Worm (Caenorhabditis elegans): ENCODE results near the gene faah-5.
"Not testable (repeated sequence)": the region's sequence is repeated elsewhere in the genome, so short reads cannot be mapped to it uniquely, and the experiment has no call there.

Gene faah-5

ce11 chrIII:11883694-11884093 is 7.5 kb downstream of the faah-5 start, which contains the start of gene fbxb-22:
fbxb-22 (minus strand) TSS chrIII:11883754.
- not testable (repeated sequence) for TF ChIP-seq egl-27, elt-3, nhr-25 (tag; optimal IDR thresholded peaks at IDR 0.05)

- TF ChIP-seq zag-1 (tag; optimal IDR thresholded peaks at IDR 0.05) (no peak), fos-1 (tag; optimal IDR thresholded peaks at IDR 0.05) (peak; percentile 40)
Observed at ce11 chrIII:11881549-11881948, 9.7 kb downstream of the faah-5 start.

- TF ChIP-seq mdl-1 (tag; optimal IDR thresholded peaks at IDR 0.05) = no peak
- no peak for TF ChIP-seq ceh-82 (tag; optimal IDR thresholded peaks at IDR 0.05)
- TF ChIP-seq unc-55 (GFP tag; optimal IDR thresholded peaks at IDR 0.05) = no peak
- TF ChIP-seq fos-1 (tag; optimal IDR thresholded peaks at IDR 0.05) = peak; percentile 18
- TF ChIP-seq skn-1 (tag; optimal IDR thresholded peaks at IDR 0.05) = no peak
- TF ChIP-seq ama-1 (optimal IDR thresholded peaks at IDR 0.05) = no peak
- TF ChIP-seq lin-13 (GFP tag; optimal IDR thresholded peaks at IDR 0.05) = no peak
- peak; percentile 20 for TF ChIP-seq crh-2 (tag; optimal IDR thresholded peaks at IDR 0.05)
Observed at ce11 chrIII:11878751-11879150, 12.5 kb downstream of the faah-5 start, which contains the start of gene Y56A3A.6. Y56A3A.6 (minus strand) TSS chrIII:11878803.

- TF ChIP-seq Y55F3AM.14 (GFP tag; optimal IDR thresholded peaks at IDR 0.05) = no peak
- TF ChIP-seq elt-3 (tag; optimal IDR thresholded peaks at IDR 0.05) = no peak
- TF ChIP-seq ama-1 (optimal IDR thresholded peaks at IDR 0.05) = no peak
- no peak for TF ChIP-seq R02D3.7 (tag; optimal IDR thresholded peaks at IDR 0.05)
- TF ChIP-seq skn-1 (tag; optimal IDR thresholded peaks at IDR 0.05) = no peak
- no peak for TF ChIP-seq unc-39 (tag; optimal IDR thresholded peaks at IDR 0.05)
- no peak for TF ChIP-seq lin-13 (GFP tag; optimal IDR thresholded peaks at IDR 0.05)
- no peak for TF ChIP-seq unc-62 (GFP tag; optimal IDR thresholded peaks at IDR 0.05)
- no peak for TF ChIP-seq ztf-4 (tag; optimal IDR thresholded peaks at IDR 0.05)
- TF ChIP-seq sma-9 (GFP tag; optimal IDR thresholded peaks at IDR 0.05) = no peak
- TF ChIP-seq sma-9 (tag; optimal IDR thresholded peaks at IDR 0.05) = no peak
- TF ChIP-seq ztf-1 (GFP tag; conservative IDR thresholded peaks at IDR 0.05) = no peak
- TF ChIP-seq unc-55 (GFP tag; optimal IDR thresholded peaks at IDR 0.05) = no peak
- TF ChIP-seq lsy-2 (tag; optimal IDR thresholded peaks at IDR 0.05) = no peak
- TF ChIP-seq F13H6.1 (tag; optimal IDR thresholded peaks at IDR 0.05) = no peak
- no peak for TF ChIP-seq sem-4 (tag; optimal IDR thresholded peaks at IDR 0.05)
Observed at ce11 chrIII:11876130-11876529, 15.1 kb downstream of the faah-5 start.

- TF ChIP-seq lin-39 (tag; optimal IDR thresholded peaks at IDR 0.05) (no peak), lin-11 (tag; optimal IDR thresholded peaks at IDR 0.05) (no peak), C34F6.9 (tag; optimal IDR thresholded peaks at IDR 0.05) (no peak), peb-1 (tag; optimal IDR thresholded peaks at IDR 0.05) (no peak)
Observed at ce11 chrIII:11874242-11874641, 17.0 kb downstream of the faah-5 start.

- no peak for TF ChIP-seq mbf-1 (tag; optimal IDR thresholded peaks at IDR 0.05)
- no peak for TF ChIP-seq nhr-23 (tag; optimal IDR thresholded peaks at IDR 0.05)
Observed at ce11 chrIII:11871617-11872016, 19.6 kb downstream of the faah-5 start.

ce11 chrIII:11870009-11870408 is 21.2 kb downstream of the faah-5 start:
- TF ChIP-seq lsy-2 (tag; optimal IDR thresholded peaks at IDR 0.05) = peak; percentile 63 to 91
- peak; percentile 29 for TF ChIP-seq nhr-6 (tag; optimal IDR thresholded peaks at IDR 0.05)
- peak; percentile 77 for TF ChIP-seq egl-27 (tag; optimal IDR thresholded peaks at IDR 0.05)
- peak; percentile 83 for TF ChIP-seq fos-1 (tag; optimal IDR thresholded peaks at IDR 0.05)
- TF ChIP-seq mab-5 (tag; optimal IDR thresholded peaks at IDR 0.05) = peak; percentile 62
- peak; percentile 67 for TF ChIP-seq zag-1 (tag; optimal IDR thresholded peaks at IDR 0.05)
- TF ChIP-seq skn-1 (tag; optimal IDR thresholded peaks at IDR 0.05) = peak; percentile 58
- no peak for TF ChIP-seq elt-3 (tag; optimal IDR thresholded peaks at IDR 0.05)
- peak; percentile 93 for TF ChIP-seq crh-2 (tag; optimal IDR thresholded peaks at IDR 0.05)
- TF ChIP-seq ztf-1 (GFP tag; conservative IDR thresholded peaks at IDR 0.05) = no peak
- peak; percentile 76 for TF ChIP-seq gmeb-1 (tag; optimal IDR thresholded peaks at IDR 0.05)
- peak; percentile 94 for TF ChIP-seq C34F6.9 (tag; optimal IDR thresholded peaks at IDR 0.05)
- TF ChIP-seq F13H6.1 (tag; optimal IDR thresholded peaks at IDR 0.05) = peak; percentile 91
- TF ChIP-seq nhr-21 (tag; optimal IDR thresholded peaks at IDR 0.05) = peak; percentile 59
- no peak for TF ChIP-seq nhr-12 (tag; optimal IDR thresholded peaks at IDR 0.05)
- peak; percentile 94 for TF ChIP-seq sem-4 (tag; optimal IDR thresholded peaks at IDR 0.05)
- TF ChIP-seq nhr-23 (tag; optimal IDR thresholded peaks at IDR 0.05) = no peak
- no peak for TF ChIP-seq R02D3.7 (tag; optimal IDR thresholded peaks at IDR 0.05)
- peak; percentile 89 for TF ChIP-seq snpc-4 (tag; optimal IDR thresholded peaks at IDR 0.05)
- TF ChIP-seq nhr-77 (tag; optimal IDR thresholded peaks at IDR 0.05) = no peak
- TF ChIP-seq lin-39 (tag; optimal IDR thresholded peaks at IDR 0.05) = no peak
- no peak for TF ChIP-seq nhr-237 (tag; optimal IDR thresholded peaks at IDR 0.05)
- peak; percentile 89 for TF ChIP-seq unc-55 (GFP tag; optimal IDR thresholded peaks at IDR 0.05)
- no peak for TF ChIP-seq mbf-1 (tag; optimal IDR thresholded peaks at IDR 0.05)
- TF ChIP-seq lin-13 (GFP tag; optimal IDR thresholded peaks at IDR 0.05) = peak; percentile 92
- TF ChIP-seq nhr-11 (tag; optimal IDR thresholded peaks at IDR 0.05) = no peak
- peak; percentile 53 for TF ChIP-seq Y55F3AM.14 (GFP tag; optimal IDR thresholded peaks at IDR 0.05)
- peak in 1 of 2 experiments; percentile 65 for TF ChIP-seq mdl-1 (tag; optimal IDR thresholded peaks at IDR 0.05)
- peak; percentile 94 for TF ChIP-seq nhr-129 (tag; optimal IDR thresholded peaks at IDR 0.05)
- TF ChIP-seq alr-1 (tag; optimal IDR thresholded peaks at IDR 0.05) = no peak

Measured in whole organism, L2 larva.